Fruit fly (Drosophila melanogaster) S2 (cell line): Measurements from ENCODE around the gene RasGAP1.

Experiments used
- CG8478 ChIP-seq: fragments of >200 bp; optimal IDR thresholded peaks from 2 replicates; lab custom pipeline; 2018
- CTCF ChIP-seq, 2 experiments: fragments of >200 bp; optimal IDR thresholded peaks; 2 replicates each; lab custom pipeline; 2018

DNA sequence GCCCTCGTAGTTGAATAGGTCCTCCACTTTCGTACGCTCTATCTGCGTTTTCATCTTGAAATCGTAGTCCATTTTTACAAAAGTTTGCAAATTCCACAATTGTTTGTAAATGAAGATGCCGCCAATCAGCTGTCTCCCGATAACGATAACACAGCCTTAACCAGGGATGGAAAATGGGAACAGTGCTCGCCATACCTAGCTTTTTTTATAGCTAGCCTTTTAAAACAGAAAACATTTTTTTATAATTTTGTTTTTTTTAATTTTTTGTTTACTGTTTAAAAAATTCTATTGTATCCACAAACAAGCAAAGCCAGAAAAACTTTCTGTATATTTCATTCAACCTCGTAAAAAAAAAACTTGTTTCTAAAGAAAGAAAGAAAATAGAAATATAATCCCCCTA lies 16.6 kb downstream of the RasGAP1 start, which contains the start of gene Cdk8:
- TF ChIP-seq CTCF (optimal IDR thresholded peaks at IDR 0.05; lab: Kevin White, UChicago) (no peak), CG8478 (lab: Kevin White, UChicago) (no peak)
